Fruit fly (Drosophila melanogaster) whole organism, embryonic: ENCODE measurements around the gene Irp-1B.

Experiments
- CG10209 ChIP-seq: fragments of 200-800 bp; sonication (Bioruptor generic); optimal IDR thresholded peaks from 3 replicates; lab custom pipeline; 2017; ENCODE audit warnings: missing biosample characterization, mild to moderate bottlenecking, missing genetic modification characterization, missing genetic modification reagents
- CG10462 ChIP-seq: fragments of 200-800 bp; sonication (Bioruptor generic); optimal IDR thresholded peaks from 2 replicates; lab custom pipeline; 2016; ENCODE audit warnings: missing biosample characterization, missing genetic modification characterization
- CG13287 ChIP-seq: fragments of 200-800 bp; sonication (Bioruptor generic); IDR thresholded peaks from 2 replicates; pipeline ENCODE4 v1.3.6; 2022; ENCODE audit warnings: missing biosample characterization, missing genetic modification characterization; ENCODE audit not compliant: partially characterized antibody
- CG13424 ChIP-seq: fragments of 200-800 bp; sonication (Bioruptor generic); optimal IDR thresholded peaks from 2 replicates; lab custom pipeline; 2019; ENCODE audit warnings: missing biosample characterization, mild to moderate bottlenecking, missing genetic modification characterization, moderate library complexity
- CG14441 ChIP-seq: fragments of 200-800 bp; sonication (Bioruptor generic); IDR thresholded peaks from 2 replicates; pipeline ENCODE4 v1.3.6; 2022; ENCODE audit warnings: missing biosample characterization, missing genetic modification characterization
- CG14710 ChIP-seq: fragments of 200-800 bp; sonication (Bioruptor generic); optimal IDR thresholded peaks from 3 replicates; lab custom pipeline; 2019; ENCODE audit warnings: missing biosample characterization, mild to moderate bottlenecking, missing genetic modification characterization, moderate library complexity
- CG14965 ChIP-seq: fragments of 200-800 bp; sonication (Bioruptor generic); optimal IDR thresholded peaks from 2 replicates; lab custom pipeline; 2016; ENCODE audit warnings: missing biosample characterization, missing genetic modification characterization, borderline replicate concordance
- CG1832 ChIP-seq: fragments of 200-800 bp; sonication (Bioruptor generic); optimal IDR thresholded peaks from 2 replicates; lab custom pipeline; 2017; ENCODE audit warnings: missing biosample characterization, mild to moderate bottlenecking, missing genetic modification characterization, inconsistent platforms
- CG2116 ChIP-seq: fragments of 200-800 bp; sonication (Bioruptor generic); optimal IDR thresholded peaks from 3 replicates; lab custom pipeline; 2018; ENCODE audit warnings: missing biosample characterization, mild to moderate bottlenecking, missing genetic modification characterization
- CG33213 ChIP-seq: fragments of 200-800 bp; sonication (Bioruptor generic); optimal IDR thresholded peaks from 3 replicates; lab custom pipeline; 2016; ENCODE audit warnings: missing biosample characterization, missing genetic modification characterization
- CG3407 ChIP-seq: fragments of 200-800 bp; sonication (Bioruptor generic); optimal IDR thresholded peaks from 2 replicates; lab custom pipeline; 2018; ENCODE audit warnings: missing biosample characterization, mild to moderate bottlenecking, missing genetic modification characterization
- CG3995 ChIP-seq: fragments of 200-800 bp; sonication (Bioruptor generic); optimal IDR thresholded peaks from 3 replicates; lab custom pipeline; 2016; ENCODE audit warnings: missing biosample characterization, missing genetic modification characterization
- CG4282 ChIP-seq: fragments of 200-800 bp; sonication (Bioruptor generic); optimal IDR thresholded peaks from 2 replicates; lab custom pipeline; 2016; ENCODE audit warnings: missing biosample characterization, missing genetic modification characterization
- CG6254 ChIP-seq: fragments of 200-800 bp; sonication (Bioruptor generic); optimal IDR thresholded peaks from 3 replicates; lab custom pipeline; 2017; ENCODE audit warnings: mild to moderate bottlenecking, missing biosample characterization, missing genetic modification reagents, missing genetic modification characterization
- CG7556 ChIP-seq: fragments of 200-800 bp; sonication (Bioruptor generic); optimal IDR thresholded peaks from 2 replicates; lab custom pipeline; 2017; ENCODE audit warnings: missing biosample characterization, mild to moderate bottlenecking, missing genetic modification characterization
- CG7745 ChIP-seq: fragments of 200-800 bp; sonication (Bioruptor generic); optimal IDR thresholded peaks from 2 replicates; lab custom pipeline; 2018; ENCODE audit warnings: missing biosample characterization, mild to moderate bottlenecking, missing genetic modification characterization, moderate library complexity
- CG7786 ChIP-seq: fragments of 200-800 bp; sonication (Bioruptor generic); optimal IDR thresholded peaks from 2 replicates; lab custom pipeline; 2016; ENCODE audit warnings: missing biosample characterization, missing genetic modification characterization
- CG8290 ChIP-seq, 3 experiments: fragments of 200-800 bp; sonication (Bioruptor generic); optimal IDR thresholded peaks; 2 replicates each; lab custom pipeline; 2016 to 2019; ENCODE audit warnings: missing biosample characterization in 3 of 3, missing genetic modification characterization in 3 of 3, mild to moderate bottlenecking in 2 of 3, moderate library complexity in 1 of 3
- CG8478 ChIP-seq: fragments of >200 bp; optimal IDR thresholded peaks from 2 replicates; lab custom pipeline; 2018
- CG9727 ChIP-seq: fragments of 200-800 bp; sonication (Bioruptor generic); optimal IDR thresholded peaks from 3 replicates; lab custom pipeline; 2017; ENCODE audit warnings: missing biosample characterization, mild to moderate bottlenecking, missing genetic modification characterization
- D19A ChIP-seq: fragments of 200-800 bp; optimal IDR thresholded peaks from 3 replicates; lab custom pipeline; 2019; ENCODE audit warnings: missing biosample characterization, mild to moderate bottlenecking, missing genetic modification characterization, moderate library complexity
- Doc2 ChIP-seq: fragments of 200-800 bp; sonication (Bioruptor generic); IDR thresholded peaks from 2 replicates; pipeline ENCODE4 v1.3.6; 2022; ENCODE audit warnings: missing biosample characterization, missing genetic modification characterization
- Elba2 ChIP-seq: fragments of 200-800 bp; sonication (Bioruptor generic); optimal IDR thresholded peaks from 3 replicates; lab custom pipeline; 2016; ENCODE audit warnings: missing biosample characterization, missing genetic modification characterization
- Fer1 ChIP-seq: fragments of 200-800 bp; sonication (Bioruptor generic); optimal IDR thresholded peaks from 2 replicates; lab custom pipeline; 2017; ENCODE audit warnings: missing biosample characterization, mild to moderate bottlenecking, missing genetic modification characterization
- Gsc ChIP-seq: fragments of 200-800 bp; sonication (Bioruptor generic); IDR thresholded peaks from 2 replicates; pipeline ENCODE4 v1.3.6; 2022; ENCODE audit warnings: missing biosample characterization, missing genetic modification characterization
- HLH4C ChIP-seq: fragments of 200-800 bp; sonication (Bioruptor generic); IDR thresholded peaks from 3 replicates; pipeline ENCODE4 v1.3.6; 2022; ENCODE audit warnings: missing biosample characterization, missing genetic modification characterization; ENCODE audit not compliant: partially characterized antibody
- MTF-1 ChIP-seq: fragments of 200-800 bp; sonication (Bioruptor generic); optimal IDR thresholded peaks from 2 replicates; lab custom pipeline; 2018; ENCODE audit warnings: missing biosample characterization, mild to moderate bottlenecking, missing genetic modification characterization, borderline replicate concordance
- NC2α ChIP-seq: fragments of 200-800 bp; sonication (Bioruptor generic); optimal IDR thresholded peaks from 2 replicates; lab custom pipeline; 2016; ENCODE audit warnings: missing biosample characterization, missing genetic modification characterization
- Ravus ChIP-seq: fragments of 200-800 bp; sonication (Bioruptor generic); IDR thresholded peaks from 2 replicates; pipeline ENCODE4 v1.3.6; 2022; ENCODE audit warnings: missing biosample characterization, missing genetic modification characterization
- Ssrp ChIP-seq: fragments of 200-800 bp; sonication (Bioruptor generic); optimal IDR thresholded peaks from 2 replicates; lab custom pipeline; 2018; ENCODE audit warnings: missing biosample characterization, mild to moderate bottlenecking, missing genetic modification characterization, moderate library complexity
- Trl ChIP-seq, 3 experiments: fragments of >200 bp in 2 of 3; fragments of 200-800 bp in 1 of 3; sonication (Bioruptor generic) in 1 of 3; optimal IDR thresholded peaks; 2 replicates in 1 of 3; 3 replicates in 2 of 3; lab custom pipeline; 2016 to 2017; ENCODE audit warnings: missing biosample characterization in 1 of 3, missing genetic modification characterization in 1 of 3
- cato ChIP-seq: fragments of 200-800 bp; sonication (Bioruptor generic); optimal IDR thresholded peaks from 2 replicates; lab custom pipeline; 2016; ENCODE audit warnings: missing biosample characterization, missing genetic modification characterization, borderline replicate concordance
- cg ChIP-seq: fragments of 200-800 bp; sonication (Bioruptor generic); optimal IDR thresholded peaks from 3 replicates; lab custom pipeline; 2019; ENCODE audit warnings: missing biosample characterization, mild to moderate bottlenecking, missing genetic modification characterization, moderate library complexity
- dysf ChIP-seq: fragments of 200-800 bp; sonication (Bioruptor generic); IDR thresholded peaks from 3 replicates; pipeline ENCODE4 v1.3.6; 2022; ENCODE audit warnings: missing biosample characterization, missing genetic modification characterization
- ewg ChIP-seq: fragments of 200-800 bp; sonication (Bioruptor generic); optimal IDR thresholded peaks from 3 replicates; lab custom pipeline; 2017; ENCODE audit warnings: mild to moderate bottlenecking, missing biosample characterization, missing genetic modification reagents, missing genetic modification characterization
- eyg ChIP-seq: fragments of 200-800 bp; sonication (Bioruptor generic); optimal IDR thresholded peaks from 3 replicates; lab custom pipeline; 2016; ENCODE audit warnings: missing biosample characterization, missing genetic modification characterization
- fd64A ChIP-seq: fragments of 200-800 bp; sonication (Bioruptor generic); optimal IDR thresholded peaks from 3 replicates; lab custom pipeline; 2018; ENCODE audit warnings: missing biosample characterization, mild to moderate bottlenecking, missing genetic modification characterization
- fru ChIP-seq: fragments of >200 bp; optimal IDR thresholded peaks from 2 replicates; lab custom pipeline; 2017
- jumu ChIP-seq: fragments of 200-800 bp; sonication (Bioruptor generic); optimal IDR thresholded peaks from 3 replicates; lab custom pipeline; 2016; ENCODE audit warnings: missing biosample characterization, missing genetic modification characterization
- klu ChIP-seq: fragments of 200-800 bp; sonication (Bioruptor generic); IDR thresholded peaks from 2 replicates; pipeline ENCODE4 v1.3.6; 2022; ENCODE audit warnings: missing biosample characterization, missing genetic modification characterization
- lmd ChIP-seq: fragments of 200-800 bp; sonication (Bioruptor generic); IDR thresholded peaks from 2 replicates; pipeline ENCODE4 v1.3.6; 2022; ENCODE audit warnings: missing biosample characterization, missing genetic modification characterization
- scrt ChIP-seq: fragments of 200-800 bp; sonication (Bioruptor generic); optimal IDR thresholded peaks from 2 replicates; lab custom pipeline; 2018; ENCODE audit warnings: missing biosample characterization, mild to moderate bottlenecking, missing genetic modification characterization, moderate library complexity
- sd ChIP-seq: fragments of 200-800 bp; sonication (Bioruptor generic); optimal IDR thresholded peaks from 3 replicates; lab custom pipeline; 2018; ENCODE audit warnings: missing biosample characterization, mild to moderate bottlenecking, missing genetic modification characterization, moderate library complexity
- shn ChIP-seq: fragments of 200-800 bp; sonication (Bioruptor generic); optimal IDR thresholded peaks from 3 replicates; lab custom pipeline; 2016; ENCODE audit warnings: missing biosample characterization, missing genetic modification characterization
- sr ChIP-seq: fragments of 200-800 bp; sonication (Bioruptor generic); IDR thresholded peaks from 3 replicates; pipeline ENCODE4 v1.3.6; 2022; ENCODE audit warnings: missing biosample characterization, missing genetic modification characterization
- tgo ChIP-seq: fragments of 200-800 bp; sonication (Bioruptor generic); IDR thresholded peaks from 3 replicates; pipeline ENCODE4 v1.3.6; 2022; ENCODE audit warnings: missing biosample characterization, missing genetic modification characterization
- unc-4 ChIP-seq: fragments of 200-800 bp; sonication (Bioruptor generic); IDR thresholded peaks from 2 replicates; pipeline ENCODE4 v1.3.6; 2022; ENCODE audit warnings: missing biosample characterization, missing genetic modification characterization; ENCODE audit not compliant: partially characterized antibody
- z ChIP-seq: fragments of 200-800 bp; sonication (Bioruptor generic); IDR thresholded peaks from 3 replicates; pipeline ENCODE4 v1.3.6; 2022; ENCODE audit warnings: missing biosample characterization, missing genetic modification characterization

Gene Irp-1B

dm6 chr3R:10388128-10389026, 24.3 kb downstream of the Irp-1B start, which contains the start of gene cwo (continued):
- TF ChIP-seq klu (GFP tag; lab: Robert Waterston, UW) = no peak
- TF ChIP-seq CG3995 (GFP tag; lab: Kevin White, UChicago) = peak; percentile 35
- TF ChIP-seq fru (lab: Kevin White, UChicago) = no peak
- TF ChIP-seq CG14965 (GFP tag; lab: Kevin White, UChicago) = no peak
- no peak for TF ChIP-seq sr (GFP tag; lab: Robert Waterston, UW)
- no peak for TF ChIP-seq CG7786
- TF ChIP-seq Trl (optimal IDR thresholded peaks at IDR 0.05; lab: Kevin White, UChicago) = peak; percentile 38 to 52
- TF ChIP-seq Trl (GFP tag; optimal IDR thresholded peaks at IDR 0.05; lab: Kevin White, UChicago) = peak; percentile 8
- TF ChIP-seq eyg = peak; percentile 27
- peak; percentile 59 for TF ChIP-seq fd64A (GFP tag; lab: Kevin White, UChicago)
- TF ChIP-seq CG1832 = no peak
- TF ChIP-seq Fer1 = peak; percentile 55
- TF ChIP-seq shn (GFP tag; lab: Kevin White, UChicago) = no peak
- peak; percentile 43 for TF ChIP-seq CG8290 (GFP tag; optimal IDR thresholded peaks at IDR 0.05; lab: Kevin White, UChicago)
- peak; percentile 37 to 53 for TF ChIP-seq CG8290 (tag; optimal IDR thresholded peaks at IDR 0.05; lab: Kevin White, UChicago)
- no peak for TF ChIP-seq unc-4 (GFP tag; lab: Robert Waterston, UW)
- no peak for TF ChIP-seq Ravus (GFP tag; lab: Robert Waterston, UW)
- TF ChIP-seq CG7556 (GFP tag; lab: Kevin White, UChicago) = no peak
- TF ChIP-seq CG14441 (GFP tag; lab: Robert Waterston, UW) = no peak
- TF ChIP-seq tgo (GFP tag; lab: Robert Waterston, UW) = no peak
- peak; percentile 37 for TF ChIP-seq CG9727 (GFP tag; lab: Kevin White, UChicago)
- peak; percentile 17 for TF ChIP-seq ewg
- TF ChIP-seq z (GFP tag; lab: Robert Waterston, UW) = no peak
- no peak for TF ChIP-seq NC2α (GFP tag; lab: Kevin White, UChicago)
- no peak for TF ChIP-seq CG13287
- no peak for TF ChIP-seq dysf
- TF ChIP-seq D19A (tag; lab: Kevin White, UChicago) = peak; percentile 89
- TF ChIP-seq CG6254 = peak; percentile 56
- TF ChIP-seq CG8478 (lab: Kevin White, UChicago) = no peak
- TF ChIP-seq lmd = no peak
- TF ChIP-seq CG4282 (GFP tag; lab: Kevin White, UChicago) = no peak
- TF ChIP-seq CG7745 (tag; lab: Kevin White, UChicago) = peak; percentile 2
- no peak for TF ChIP-seq CG10462 (GFP tag; lab: Kevin White, UChicago)
- no peak for TF ChIP-seq Ssrp (tag; lab: Kevin White, UChicago)
- no peak for TF ChIP-seq cato (GFP tag; lab: Kevin White, UChicago)
- no peak for TF ChIP-seq Elba2 (GFP tag; lab: Kevin White, UChicago)
- TF ChIP-seq cg = peak; percentile 58
- peak; percentile 9 for TF ChIP-seq CG14710
- TF ChIP-seq scrt (GFP tag; lab: Kevin White, UChicago) = peak; percentile 48
- TF ChIP-seq CG3407 = peak; percentile 62
- TF ChIP-seq HLH4C (GFP tag; lab: Robert Waterston, UW) = no peak
- peak; percentile 5 for TF ChIP-seq CG2116
- TF ChIP-seq MTF-1 (GFP tag; lab: Kevin White, UChicago) = peak; percentile 48
- TF ChIP-seq sd (tag; lab: Kevin White, UChicago) = peak; percentile 61
- TF ChIP-seq CG33213 (GFP tag; lab: Kevin White, UChicago) = no peak
- peak; percentile 13 for TF ChIP-seq CG10209 (GFP tag; lab: Kevin White, UChicago)
- TF ChIP-seq Gsc (GFP tag; lab: Robert Waterston, UW) = no peak
- peak; percentile 19 for TF ChIP-seq CG13424 (tag; lab: Kevin White, UChicago)
- no peak for TF ChIP-seq Doc2 (GFP tag; lab: Robert Waterston, UW)
- TF ChIP-seq jumu = no peak
